Fruit fly (Drosophila melanogaster): ENCODE data around the gene Nup43.

Nup43 gene

dm6 chr3R:18360630-18361260 is 5.7 kb upstream of the Nup43 start, which contains the start of gene CG15803:
Gene CG15803, minus strand, starts transcription at chr3R:18360728.
- TF ChIP-seq Vsx2 (GFP tag; optimal IDR thresholded peaks at IDR 0.05; ENCODE audit: partially characterized antibody) (peak; percentile 37), lola (GFP tag; optimal IDR thresholded peaks at IDR 0.05) (no peak), CG9705 (GFP tag; optimal IDR thresholded peaks at IDR 0.05) (no peak), Dfd (GFP tag; optimal IDR thresholded peaks at IDR 0.05) (no peak), sage (GFP tag; optimal IDR thresholded peaks at IDR 0.05) (no peak), N (GFP tag; optimal IDR thresholded peaks at IDR 0.05) (no peak)

dm6 chr3R:18361694-18362093 is 4.7 kb upstream of the Nup43 start, which contains the start of gene hmw:
Gene hmw, plus strand, starts transcription at chr3R:18361994.
- TF ChIP-seq sage (GFP tag; optimal IDR thresholded peaks at IDR 0.05) (no peak), Dfd (GFP tag; optimal IDR thresholded peaks at IDR 0.05) (no peak), GATAd (GFP tag; optimal IDR thresholded peaks at IDR 0.05) (no peak), jim (GFP tag; optimal IDR thresholded peaks at IDR 0.05) (no peak), CrebA (GFP tag; optimal IDR thresholded peaks at IDR 0.05; ENCODE audit: borderline replicate concordance) (no peak), Hr83 (GFP tag; optimal IDR thresholded peaks at IDR 0.05; ENCODE audit: poor library complexity, severe bottlenecking) (no peak), Dif (GFP tag; optimal IDR thresholded peaks at IDR 0.05; ENCODE audit: partially characterized antibody) (no peak), Hr78 (GFP tag; optimal IDR thresholded peaks at IDR 0.05) (no peak), usp (GFP tag; optimal IDR thresholded peaks at IDR 0.05) (no peak), ey (GFP tag; optimal IDR thresholded peaks at IDR 0.05) (no peak), pan (optimal IDR thresholded peaks at IDR 0.05) (no peak), fru (GFP tag; optimal IDR thresholded peaks at IDR 0.05) (no peak)

- TF ChIP-seq dl (GFP tag; optimal IDR thresholded peaks at IDR 0.05; ENCODE audit: insufficient read depth in 1 of 2, partially characterized antibody in 2 of 2) (no peak), h (GFP tag; optimal IDR thresholded peaks at IDR 0.05) (no peak), usp (GFP tag; optimal IDR thresholded peaks at IDR 0.05) (no peak), psq (GFP tag; optimal IDR thresholded peaks at IDR 0.05) (no peak), sv (GFP tag; optimal IDR thresholded peaks at IDR 0.05) (no peak), HLH106 (tag; optimal IDR thresholded peaks at IDR 0.05) (no peak), foxo (GFP tag; optimal IDR thresholded peaks at IDR 0.05) (no peak), fru (GFP tag; optimal IDR thresholded peaks at IDR 0.05) (no peak), Hr83 (GFP tag; optimal IDR thresholded peaks at IDR 0.05; ENCODE audit: poor library complexity, severe bottlenecking) (no peak), OdsH (GFP tag; optimal IDR thresholded peaks at IDR 0.05) (no peak), brk (GFP tag; optimal IDR thresholded peaks at IDR 0.05) (no peak), woc (GFP tag; optimal IDR thresholded peaks at IDR 0.05) (no peak), CG32264 (GFP tag; optimal IDR thresholded peaks at IDR 0.05) (no peak), Sp1 (GFP tag; optimal IDR thresholded peaks at IDR 0.05) (no peak), N (GFP tag; optimal IDR thresholded peaks at IDR 0.05) (no peak), Jra (GFP tag; optimal IDR thresholded peaks at IDR 0.05) (no peak)
These were observed 177 bp downstream of the Nup43 start for dm6 chr3R:18366644-18366985.

- TF ChIP-seq woc (GFP tag; optimal IDR thresholded peaks at IDR 0.05) = no peak
- TF ChIP-seq dl (GFP tag; optimal IDR thresholded peaks at IDR 0.05; ENCODE audit: insufficient read depth in 1 of 2, partially characterized antibody in 2 of 2) = no peak
These were observed 2.2 kb downstream of the Nup43 start for dm6 chr3R:18368595-18368994.

- TF ChIP-seq woc (GFP tag; optimal IDR thresholded peaks at IDR 0.05) = peak; percentile 5
- TF ChIP-seq OdsH (GFP tag; optimal IDR thresholded peaks at IDR 0.05) = no peak
- no peak for TF ChIP-seq GATAd (GFP tag; optimal IDR thresholded peaks at IDR 0.05)
- TF ChIP-seq Mio (GFP tag; optimal IDR thresholded peaks at IDR 0.05) = no peak
- TF ChIP-seq rgr (GFP tag; optimal IDR thresholded peaks at IDR 0.05) = peak; percentile 4
- TF ChIP-seq foxo (GFP tag; optimal IDR thresholded peaks at IDR 0.05) = peak in 1 of 2 experiments; percentile 5
These were observed 4.9 kb downstream of the Nup43 start for dm6 chr3R:18371346-18371745.
